Worm (Caenorhabditis elegans) whole organism, L3 larva: ENCODE results near the gene urb-1.

Experiments
- aly-2 ChIP-seq: fragments of 150-350 bp; optimal IDR thresholded peaks from 2 replicates; lab custom pipeline; 2014; ENCODE audit warnings: missing biosample characterization, missing genetic modification characterization
- ceh-16 ChIP-seq: sonication (generic microtip); optimal IDR thresholded peaks from 2 replicates; lab custom pipeline; 2017; ENCODE audit warnings: missing biosample characterization, missing genetic modification characterization
- elt-1 ChIP-seq: fragments of 150-350 bp; optimal IDR thresholded peaks from 2 replicates; lab custom pipeline; 2014; ENCODE audit warnings: missing biosample characterization, missing genetic modification characterization
- elt-2 ChIP-seq: sonication (generic microtip); optimal IDR thresholded peaks from 2 replicates; lab custom pipeline; 2016; ENCODE audit warnings: missing genetic modification reagents, mild to moderate bottlenecking, missing genetic modification characterization, missing compliant biosample characterization
- eor-1 ChIP-seq, 2 experiments: fragments of 150-350 bp; optimal IDR thresholded peaks; 2 replicates each; lab custom pipeline; 2014 to 2018; ENCODE audit warnings: missing biosample characterization in 2 of 2, missing genetic modification characterization in 2 of 2
- lin-39 ChIP-seq: fragments of 150-350 bp; optimal IDR thresholded peaks from 2 replicates; lab custom pipeline; 2018; ENCODE audit warnings: missing biosample characterization, missing genetic modification reagents, missing genetic modification characterization
- mml-1 ChIP-seq: fragments of 150-350 bp; sonication (generic microtip); optimal IDR thresholded peaks from 3 replicates; lab custom pipeline; 2014; ENCODE audit warnings: missing biosample characterization, missing genetic modification characterization
- nhr-28 ChIP-seq: fragments of 150-350 bp; optimal IDR thresholded peaks from 2 replicates; lab custom pipeline; 2014; ENCODE audit warnings: missing biosample characterization, missing genetic modification characterization
- skn-1 ChIP-seq: fragments of 150-350 bp; optimal IDR thresholded peaks from 2 replicates; lab custom pipeline; 2014; ENCODE audit warnings: missing biosample characterization, missing genetic modification characterization
- unc-39 ChIP-seq: sonication (generic microtip); optimal IDR thresholded peaks from 4 replicates; lab custom pipeline; 2017; ENCODE audit warnings: missing biosample characterization, missing genetic modification characterization
- ztf-11 ChIP-seq: fragments of 150-350 bp; optimal IDR thresholded peaks from 2 replicates; lab custom pipeline; 2014; ENCODE audit warnings: missing biosample characterization, missing genetic modification characterization

- TF ChIP-seq lin-39 (no peak), ztf-11 (tag; lab: Kevin White, UChicago) (no peak), eor-1 (tag; optimal IDR thresholded peaks at IDR 0.05; lab: Kevin White, UChicago) (no peak), aly-2 (no peak), nhr-28 (tag; lab: Kevin White, UChicago) (no peak), ceh-16 (no peak), elt-2 (tag; lab: Kevin White, UChicago) (peak; percentile 73), unc-39 (tag; lab: Kevin White, UChicago) (no peak), elt-1 (no peak), mml-1 (no peak), skn-1 (tag; lab: Kevin White, UChicago) (no peak)
Measured at ce11 chrV:6450129-6451011, 26.4 kb upstream of the urb-1 start, which contains the start of gene acl-8.
